Worm (Caenorhabditis elegans) whole organism, L1 larva: ENCODE measurements around the gene sru-7.

ENCODE experiments used
- C04F5.9 ChIP-seq: sonication (generic microtip); optimal IDR thresholded peaks from 2 replicates; lab custom pipeline; 2016; ENCODE audit warnings: missing genetic modification characterization, missing compliant biosample characterization
- C16A3.4 ChIP-seq: fragments of 150-350 bp; optimal IDR thresholded peaks from 2 replicates; lab custom pipeline; 2014; ENCODE audit warnings: missing biosample characterization, missing genetic modification characterization
- C34B4.2 ChIP-seq: sonication (generic microtip); optimal IDR thresholded peaks from 2 replicates; lab custom pipeline; 2017; ENCODE audit warnings: mild to moderate bottlenecking, missing genetic modification characterization, missing compliant biosample characterization
- F16B12.6 ChIP-seq: fragments of 150-350 bp; optimal IDR thresholded peaks from 2 replicates; lab custom pipeline; 2014; ENCODE audit warnings: missing biosample characterization, missing genetic modification characterization
- Y116A8C.19 ChIP-seq: sonication (generic microtip); optimal IDR thresholded peaks from 2 replicates; lab custom pipeline; 2016; ENCODE audit warnings: missing compliant biosample characterization, missing genetic modification characterization, borderline replicate concordance
- aha-1 ChIP-seq: fragments of 150-350 bp; optimal IDR thresholded peaks from 2 replicates; lab custom pipeline; 2014; ENCODE audit warnings: missing biosample characterization, missing genetic modification characterization
- alr-1 ChIP-seq: fragments of 200-800 bp; sonication (Bioruptor generic); optimal IDR thresholded peaks from 2 replicates; lab custom pipeline; 2018; ENCODE audit warnings: borderline replicate concordance, mild to moderate bottlenecking, missing genetic modification characterization, missing compliant biosample characterization
- aly-2 ChIP-seq: fragments of 150-350 bp; optimal IDR thresholded peaks from 2 replicates; lab custom pipeline; 2014; ENCODE audit warnings: missing biosample characterization, missing genetic modification characterization
- blmp-1 ChIP-seq: fragments of 150-350 bp; optimal IDR thresholded peaks from 2 replicates; lab custom pipeline; 2014; ENCODE audit warnings: missing biosample characterization, missing genetic modification characterization
- ceh-8 ChIP-seq: fragments of 200-800 bp; sonication (Bioruptor generic); optimal IDR thresholded peaks from 2 replicates; lab custom pipeline; 2018; ENCODE audit warnings: mild to moderate bottlenecking, missing genetic modification characterization, moderate library complexity, missing compliant biosample characterization
- ceh-82 ChIP-seq, 3 experiments: fragments of 150-350 bp in 1 of 3; sonication (generic microtip) in 2 of 3; optimal IDR thresholded peaks; 2 replicates each; lab custom pipeline; 2014 to 2017; ENCODE audit warnings: missing biosample characterization in 3 of 3, missing genetic modification characterization in 3 of 3
- ceh-88 ChIP-seq: fragments of 200-800 bp; sonication (Bioruptor generic); IDR thresholded peaks from 2 replicates; pipeline ENCODE4 v1.3.6; 2022; ENCODE audit warnings: missing genetic modification characterization, missing compliant biosample characterization
- ceh-90 ChIP-seq: sonication (generic microtip); optimal IDR thresholded peaks from 2 replicates; lab custom pipeline; 2016; ENCODE audit warnings: missing genetic modification characterization, missing compliant biosample characterization
- dpl-1 ChIP-seq, 3 experiments: fragments of 150-350 bp in 2 of 3; sonication (generic microtip) in 1 of 3; optimal IDR thresholded peaks; 2 replicates each; lab custom pipeline; 2014 to 2017; ENCODE audit warnings: missing biosample characterization in 3 of 3, missing genetic modification characterization in 3 of 3, missing genetic modification reagents in 3 of 3
- efl-3 ChIP-seq: fragments of 200-800 bp; sonication (Bioruptor generic); optimal IDR thresholded peaks from 2 replicates; lab custom pipeline; 2018; ENCODE audit warnings: mild to moderate bottlenecking, missing genetic modification characterization, missing compliant biosample characterization
- egl-13 ChIP-seq: sonication (generic microtip); optimal IDR thresholded peaks from 2 replicates; lab custom pipeline; 2016; ENCODE audit warnings: missing genotype, missing genetic modification reagents, missing genetic modification characterization, missing compliant biosample characterization
- elt-2 ChIP-seq: sonication (generic microtip); optimal IDR thresholded peaks from 2 replicates; lab custom pipeline; 2016; ENCODE audit warnings: missing genetic modification characterization, mild to moderate bottlenecking, inconsistent platforms, missing compliant biosample characterization, missing genetic modification reagents
- elt-3 ChIP-seq, 6 experiments: fragments of 150-350 bp in 1 of 6; sonication (generic microtip); optimal IDR thresholded peaks; 2 replicates each; lab custom pipeline; 2017 to 2018; ENCODE audit warnings: missing biosample characterization in 6 of 6, missing genetic modification characterization in 6 of 6, inconsistent platforms in 1 of 6
- hlh-17 ChIP-seq: fragments of 200-800 bp; sonication (Bioruptor generic); optimal IDR thresholded peaks from 2 replicates; lab custom pipeline; 2018; ENCODE audit warnings: missing genetic modification characterization, mild to moderate bottlenecking, missing compliant biosample characterization, moderate library complexity, borderline replicate concordance
- hlh-4 ChIP-seq: sonication (generic microtip); optimal IDR thresholded peaks from 2 replicates; lab custom pipeline; 2016; ENCODE audit warnings: mild to moderate bottlenecking, missing genetic modification characterization, missing compliant biosample characterization
- hpl-2 ChIP-seq: fragments of 150-350 bp; optimal IDR thresholded peaks from 2 replicates; lab custom pipeline; 2014; ENCODE audit warnings: missing biosample characterization, missing genetic modification reagents, missing genetic modification characterization
- isw-1 ChIP-seq: fragments of 200-800 bp; sonication (Bioruptor generic); IDR thresholded peaks from 2 replicates; pipeline ENCODE4 v1.3.6; 2022; ENCODE audit warnings: missing genetic modification characterization, missing compliant biosample characterization
- lin-14 ChIP-seq: fragments of 200-800 bp; sonication (Bioruptor generic); optimal IDR thresholded peaks from 2 replicates; lab custom pipeline; 2018; ENCODE audit warnings: mild to moderate bottlenecking, missing genetic modification characterization, moderate library complexity, missing compliant biosample characterization
- lin-15B ChIP-seq: fragments of 150-350 bp; sonication (generic microtip); optimal IDR thresholded peaks from 3 replicates; lab custom pipeline; 2014; ENCODE audit warnings: missing biosample characterization, missing genetic modification characterization
- lin-35 ChIP-seq, 2 experiments: fragments of 150-350 bp; optimal IDR thresholded peaks; 2 replicates each; lab custom pipeline; 2014; ENCODE audit warnings: missing biosample characterization in 2 of 2, missing genetic modification characterization in 2 of 2, missing genetic modification reagents in 2 of 2
- lin-39 ChIP-seq: fragments of 150-350 bp; optimal IDR thresholded peaks from 2 replicates; lab custom pipeline; 2014; ENCODE audit warnings: missing biosample characterization, missing genetic modification reagents, missing genetic modification characterization
- lir-3 ChIP-seq: sonication (generic microtip); optimal IDR thresholded peaks from 2 replicates; lab custom pipeline; 2016; ENCODE audit warnings: mild to moderate bottlenecking, missing genetic modification characterization, moderate library complexity, missing compliant biosample characterization; ENCODE audit not compliant: poor library complexity
- lsy-2 ChIP-seq, 2 experiments: fragments of 150-350 bp; optimal IDR thresholded peaks; 2 replicates each; lab custom pipeline; 2014; ENCODE audit warnings: missing biosample characterization in 2 of 2, missing genetic modification characterization in 2 of 2
- mdl-1 ChIP-seq, 2 experiments: fragments of 150-350 bp; optimal IDR thresholded peaks; 2 replicates each; lab custom pipeline; 2014 to 2017; ENCODE audit warnings: missing biosample characterization in 2 of 2, missing genetic modification characterization in 2 of 2, inconsistent platforms in 1 of 2
- mep-1 ChIP-seq: fragments of 150-350 bp; optimal IDR thresholded peaks from 2 replicates; lab custom pipeline; 2014; ENCODE audit warnings: missing biosample characterization, missing genetic modification characterization
- nhr-11 ChIP-seq: fragments of 150-350 bp; optimal IDR thresholded peaks from 2 replicates; lab custom pipeline; 2014; ENCODE audit warnings: missing biosample characterization, missing genetic modification characterization
- nhr-12 ChIP-seq: sonication (generic microtip); optimal IDR thresholded peaks from 2 replicates; lab custom pipeline; 2017; ENCODE audit warnings: missing biosample characterization, missing genetic modification characterization
- nhr-28 ChIP-seq: fragments of 150-350 bp; optimal IDR thresholded peaks from 2 replicates; lab custom pipeline; 2014; ENCODE audit warnings: missing biosample characterization, missing genetic modification characterization
- nhr-71 ChIP-seq: sonication (generic microtip); optimal IDR thresholded peaks from 2 replicates; lab custom pipeline; 2016; ENCODE audit warnings: mild to moderate bottlenecking, missing genetic modification characterization, moderate library complexity, missing compliant biosample characterization
- nhr-90 ChIP-seq: sonication (generic microtip); optimal IDR thresholded peaks from 2 replicates; lab custom pipeline; 2016; ENCODE audit warnings: mild to moderate bottlenecking, missing genetic modification characterization, missing compliant biosample characterization; ENCODE audit not compliant: poor library complexity
- pax-3 ChIP-seq: fragments of 200-800 bp; sonication (Bioruptor generic); optimal IDR thresholded peaks from 2 replicates; lab custom pipeline; 2018; ENCODE audit warnings: mild to moderate bottlenecking, missing genetic modification characterization, moderate library complexity, missing compliant biosample characterization
- pqm-1 ChIP-seq: sonication (generic microtip); optimal IDR thresholded peaks from 3 replicates; lab custom pipeline; 2017; ENCODE audit warnings: missing biosample characterization, missing genetic modification characterization
- snpc-4 ChIP-seq: fragments of 150-350 bp; optimal IDR thresholded peaks from 2 replicates; lab custom pipeline; 2014; ENCODE audit warnings: missing biosample characterization, missing genetic modification characterization
- sptf-1 ChIP-seq: fragments of 150-350 bp; optimal IDR thresholded peaks from 2 replicates; lab custom pipeline; 2014; ENCODE audit warnings: missing biosample characterization, missing genetic modification characterization
- sup-37 ChIP-seq: fragments of 200-800 bp; sonication (Bioruptor generic); optimal IDR thresholded peaks from 2 replicates; lab custom pipeline; 2018; ENCODE audit warnings: mild to moderate bottlenecking, missing genetic modification characterization, missing compliant biosample characterization
- swsn-7 ChIP-seq: sonication (generic microtip); optimal IDR thresholded peaks from 2 replicates; lab custom pipeline; 2016; ENCODE audit warnings: missing genetic modification characterization, missing compliant biosample characterization
- tbx-2 ChIP-seq: sonication (generic microtip); optimal IDR thresholded peaks from 2 replicates; lab custom pipeline; 2016; ENCODE audit warnings: missing genetic modification characterization, missing compliant biosample characterization
- tlp-1 ChIP-seq: fragments of 150-350 bp; optimal IDR thresholded peaks from 2 replicates; lab custom pipeline; 2014; ENCODE audit warnings: missing biosample characterization, missing genetic modification characterization
- unc-130 ChIP-seq: fragments of 150-350 bp; optimal IDR thresholded peaks from 2 replicates; lab custom pipeline; 2017; ENCODE audit warnings: missing biosample characterization, missing genetic modification characterization, inconsistent platforms
- unc-30 ChIP-seq: sonication (generic microtip); optimal IDR thresholded peaks from 2 replicates; lab custom pipeline; 2017; ENCODE audit warnings: missing biosample characterization, missing genetic modification characterization
- unc-62 ChIP-seq: fragments of 150-350 bp; optimal IDR thresholded peaks from 2 replicates; lab custom pipeline; 2014; ENCODE audit warnings: missing biosample characterization, missing genetic modification reagents, missing genetic modification characterization
- unc-86 ChIP-seq: sonication (generic microtip); optimal IDR thresholded peaks from 2 replicates; lab custom pipeline; 2016; ENCODE audit warnings: missing genetic modification characterization, missing compliant biosample characterization
- vab-15 ChIP-seq: sonication (generic microtip); optimal IDR thresholded peaks from 2 replicates; lab custom pipeline; 2017; ENCODE audit warnings: missing genotype, mild to moderate bottlenecking, missing genetic modification characterization, missing compliant biosample characterization
- xbp-1 ChIP-seq: sonication (generic microtip); optimal IDR thresholded peaks from 2 replicates; lab custom pipeline; 2016; ENCODE audit warnings: missing genetic modification characterization, missing compliant biosample characterization
- zag-1 ChIP-seq: fragments of 150-350 bp; optimal IDR thresholded peaks from 2 replicates; lab custom pipeline; 2014; ENCODE audit warnings: missing biosample characterization, missing genetic modification characterization

Gene sru-7

DNA sequence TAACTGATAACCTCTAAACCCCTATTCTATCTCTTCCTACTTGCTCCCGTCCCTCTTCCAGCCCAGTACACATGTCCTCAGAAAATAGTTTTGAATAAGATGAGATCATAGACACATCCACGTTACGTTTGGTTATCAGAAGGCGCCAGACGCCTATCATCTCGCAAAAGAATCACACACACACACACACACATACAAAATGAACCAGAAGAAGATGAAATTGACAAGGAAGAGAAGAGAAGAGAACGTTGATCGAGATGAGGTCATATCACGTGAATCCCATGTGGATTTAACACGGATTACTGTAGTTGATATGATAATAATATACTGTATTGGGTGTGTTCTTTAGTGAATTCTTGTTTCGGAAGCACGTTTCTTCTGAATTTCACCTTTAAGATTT is 33.7 kb downstream of the sru-7 start (continued):
- TF ChIP-seq egl-13 (tag; lab: Kevin White, UChicago) (no peak), lir-3 (tag; lab: Kevin White, UChicago) (peak; percentile 32), sptf-1 (tag; lab: Kevin White, UChicago) (no peak), lin-39 (tag; lab: Kevin White, UChicago) (no peak), lin-15B (tag; lab: Kevin White, UChicago) (no peak), pax-3 (tag; lab: Kevin White, UChicago) (no peak), hlh-17 (no peak), vab-15 (tag; lab: Kevin White, UChicago) (no peak), elt-2 (tag; lab: Kevin White, UChicago) (peak; percentile 37), C16A3.4 (tag; lab: Kevin White, UChicago) (peak; percentile 50), unc-86 (tag; lab: Kevin White, UChicago) (no peak), xbp-1 (peak; percentile 31), nhr-28 (no peak), ceh-8 (GFP tag; lab: Kevin White, UChicago) (no peak), efl-3 (GFP tag; lab: Kevin White, UChicago) (no peak), zag-1 (tag; lab: Kevin White, UChicago) (no peak), dpl-1 (GFP tag; optimal IDR thresholded peaks at IDR 0.05; lab: Kevin White, UChicago) (peak in 1 of 3 experiments; percentile 25), swsn-7 (tag; lab: Kevin White, UChicago) (peak; percentile 44), blmp-1 (tag; lab: Kevin White, UChicago) (peak; percentile 86), tlp-1 (tag; lab: Kevin White, UChicago) (no peak), isw-1 (GFP tag; lab: Robert Waterston, UW) (no peak), hpl-2 (GFP tag; lab: Kevin White, UChicago) (no peak), nhr-12 (tag; lab: Kevin White, UChicago) (no peak), unc-62 (no peak), mdl-1 (tag; optimal IDR thresholded peaks at IDR 0.05; lab: Kevin White, UChicago) (peak in 1 of 2 experiments; percentile 91), aly-2 (tag; lab: Kevin White, UChicago) (no peak), C34B4.2 (tag; lab: Kevin White, UChicago) (no peak), pqm-1 (no peak), C04F5.9 (tag; lab: Kevin White, UChicago) (no peak), nhr-71 (tag; lab: Kevin White, UChicago) (peak; percentile 94), ceh-82 (tag; optimal IDR thresholded peaks at IDR 0.05; lab: Kevin White, UChicago) (no peak), Y116A8C.19 (tag; lab: Kevin White, UChicago) (no peak), unc-30 (tag; lab: Kevin White, UChicago) (no peak), aha-1 (tag; lab: Kevin White, UChicago) (no peak), nhr-90 (peak; percentile 59), snpc-4 (tag; lab: Kevin White, UChicago) (no peak), lin-14 (GFP tag; lab: Kevin White, UChicago) (peak; percentile 94), nhr-11 (tag; lab: Kevin White, UChicago) (peak; percentile 66)

DNA sequence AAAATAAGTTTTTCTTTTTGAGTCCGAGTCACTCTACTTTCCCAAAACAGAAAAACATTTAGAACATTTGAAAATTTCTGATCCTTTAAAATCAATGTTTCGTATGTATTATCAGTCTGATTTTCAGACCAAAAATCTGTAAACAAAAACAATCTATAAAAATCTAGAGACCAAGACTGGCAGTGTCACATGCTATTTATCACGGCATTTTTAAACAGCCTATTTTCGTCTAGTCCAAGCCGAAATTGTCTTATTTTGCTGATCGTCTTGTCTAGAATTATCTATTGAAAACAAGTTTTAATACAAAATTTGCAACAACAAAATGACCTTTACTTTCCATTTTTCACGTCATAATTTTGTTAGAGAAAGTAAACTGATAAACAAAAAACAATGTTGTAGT is 34.2 kb downstream of the sru-7 start:
- TF ChIP-seq elt-2 (tag; lab: Kevin White, UChicago) (peak; percentile 6), ceh-88 (no peak)

- TF ChIP-seq hlh-4 (no peak), Y116A8C.19 (tag; lab: Kevin White, UChicago) (no peak), elt-3 (tag; optimal IDR thresholded peaks at IDR 0.05; lab: Kevin White, UChicago) (peak in 5 of 6 experiments; percentile 43 to 98 (median 73)), ceh-90 (tag; lab: Kevin White, UChicago) (no peak), lsy-2 (tag; optimal IDR thresholded peaks at IDR 0.05; lab: Kevin White, UChicago) (peak; percentile 60 to 84), blmp-1 (tag; lab: Kevin White, UChicago) (peak; percentile 85), lin-35 (GFP tag; optimal IDR thresholded peaks at IDR 0.05; lab: Kevin White, UChicago) (peak; percentile 15 to 82), tbx-2 (tag; lab: Kevin White, UChicago) (peak; percentile 90), F16B12.6 (tag; lab: Kevin White, UChicago) (no peak), ceh-82 (tag; optimal IDR thresholded peaks at IDR 0.05; lab: Kevin White, UChicago) (peak in 1 of 3 experiments; percentile 5), mep-1 (tag; lab: Kevin White, UChicago) (peak; percentile 83), pax-3 (tag; lab: Kevin White, UChicago) (peak; percentile 40), sup-37 (peak; percentile 26), unc-130 (tag; lab: Kevin White, UChicago) (peak; percentile 83), aly-2 (tag; lab: Kevin White, UChicago) (no peak), tlp-1 (tag; lab: Kevin White, UChicago) (peak; percentile 78), alr-1 (tag; lab: Kevin White, UChicago) (no peak), lin-14 (GFP tag; lab: Kevin White, UChicago) (peak; percentile 90), zag-1 (tag; lab: Kevin White, UChicago) (no peak)
Measured at ce11 chrIV:8527598-8528012, 35.3 kb downstream of the sru-7 start.
